Fruit fly (Drosophila melanogaster): ENCODE measurements around the gene CG13693.

The CG13693 gene

dm6 chr2L:207129-207813 lies 25.0 kb upstream of the CG13693 start, which contains the start of the genes Tbc1d15-17 and CG11617 (continued):
- TF ChIP-seq CG3838 (GFP tag; optimal IDR thresholded peaks at IDR 0.05) (no peak), CG3281 (GFP tag; optimal IDR thresholded peaks at IDR 0.05) (no peak), bowl (GFP tag; IDR thresholded peaks at IDR 0.05) (no peak), B-H2 (GFP tag; optimal IDR thresholded peaks at IDR 0.05) (peak; percentile 32), oc (tag; optimal IDR thresholded peaks at IDR 0.05) (no peak), CG7963 (GFP tag; IDR thresholded peaks at IDR 0.05; ENCODE audit: partially characterized antibody) (no peak), Elba2 (GFP tag; optimal IDR thresholded peaks at IDR 0.05) (peak; percentile 90), pzg (GFP tag; optimal IDR thresholded peaks at IDR 0.05) (peak; percentile 94), Bteb2 (GFP tag; optimal IDR thresholded peaks at IDR 0.05) (no peak), CG11560 (tag; IDR thresholded peaks at IDR 0.05) (no peak), scrt (GFP tag; optimal IDR thresholded peaks at IDR 0.05) (no peak), cad (GFP tag; optimal IDR thresholded peaks at IDR 0.05) (no peak), CG31365 (tag; optimal IDR thresholded peaks at IDR 0.05) (no peak), ken (GFP tag; IDR thresholded peaks at IDR 0.05) (no peak), CG10654 (GFP tag; optimal IDR thresholded peaks at IDR 0.05) (no peak), mam (GFP tag; optimal IDR thresholded peaks at IDR 0.05) (no peak), Deaf1 (tag; optimal IDR thresholded peaks at IDR 0.05) (no peak), Taf1 (GFP tag; IDR thresholded peaks at IDR 0.05) (no peak), ind (GFP tag; optimal IDR thresholded peaks at IDR 0.05) (no peak), fu2 (GFP tag; optimal IDR thresholded peaks at IDR 0.05) (no peak), vvl (GFP tag; IDR thresholded peaks at IDR 0.05) (0 out of 2 replicates have a peak, but pooled peaks have one; percentile 42), Dip2 (GFP tag; IDR thresholded peaks at IDR 0.05) (no peak), Six4 (GFP tag; optimal IDR thresholded peaks at IDR 0.05) (no peak), tup (GFP tag; optimal IDR thresholded peaks at IDR 0.05) (no peak), CG3995 (GFP tag; optimal IDR thresholded peaks at IDR 0.05) (peak; percentile 72), CG2120 (GFP tag; optimal IDR thresholded peaks at IDR 0.05) (peak; percentile 6), Ets65A (GFP tag) (no peak), pnt (GFP tag; optimal IDR thresholded peaks at IDR 0.05) (no peak), CG11696 (GFP tag; IDR thresholded peaks at IDR 0.05) (no peak), nerfin-1 (tag; optimal IDR thresholded peaks at IDR 0.05) (peak; percentile 71), zen2 (GFP tag; IDR thresholded peaks at IDR 0.05; ENCODE audit: partially characterized antibody) (no peak), tio (GFP tag; optimal IDR thresholded peaks at IDR 0.05) (no peak), Sox102F (GFP tag; optimal IDR thresholded peaks at IDR 0.05) (no peak), sob (GFP tag; IDR thresholded peaks at IDR 0.05) (no peak), MBD-R2 (GFP tag; IDR thresholded peaks at IDR 0.05) (peak; percentile 97), Sox100B (GFP tag; optimal IDR thresholded peaks at IDR 0.05) (no peak), CG8089 (GFP tag; optimal IDR thresholded peaks at IDR 0.05) (no peak), CG16779 (GFP tag; IDR thresholded peaks at IDR 0.05) (no peak), Bgb (GFP tag; IDR thresholded peaks at IDR 0.05; ENCODE audit: partially characterized antibody) (peak; percentile 60), CG9437 (GFP tag; optimal IDR thresholded peaks at IDR 0.05) (peak; percentile 97), NfI (GFP tag; optimal IDR thresholded peaks at IDR 0.05) (peak; percentile 13), CG7786 (GFP tag; optimal IDR thresholded peaks at IDR 0.05) (no peak), Ptx1 (GFP tag; IDR thresholded peaks at IDR 0.05) (no peak), yki (optimal IDR thresholded peaks at IDR 0.05) (no peak), Hr78 (GFP tag; optimal IDR thresholded peaks at IDR 0.05) (no peak), CG1647 (GFP tag; optimal IDR thresholded peaks at IDR 0.05) (no peak), al (GFP tag; IDR thresholded peaks at IDR 0.05) (no peak), CG30020 (tag; optimal IDR thresholded peaks at IDR 0.05) (no peak), Doc3 (GFP tag; IDR thresholded peaks at IDR 0.05; ENCODE audit: partially characterized antibody) (peak; percentile 27; the same call in 1 of the 3 replicates), toy (GFP tag; IDR thresholded peaks at IDR 0.05) (no peak), CG14050 (GFP tag; IDR thresholded peaks at IDR 0.05) (no peak)

All from whole organism, embryonic.